Worm (Caenorhabditis elegans) whole organism, early embryonic: ENCODE data around the gene sup-12.

ENCODE experiments used
- F13C5.2 ChIP-seq: sonication (generic microtip); optimal IDR thresholded peaks from 2 replicates; lab custom pipeline; 2017; ENCODE audit warnings: mild to moderate bottlenecking, missing genetic modification characterization, inconsistent platforms, missing compliant biosample characterization
- ama-1 ChIP-seq: fragments of 150-350 bp; optimal IDR thresholded peaks from 2 replicates; lab custom pipeline; 2014
- flt-1 ChIP-seq: fragments of 200-800 bp; sonication (Bioruptor generic); IDR thresholded peaks from 2 replicates; pipeline ENCODE4 v1.3.6; 2022; ENCODE audit warnings: missing genetic modification characterization, missing compliant biosample characterization
- pes-1 ChIP-seq: fragments of 200-800 bp; sonication (Bioruptor generic); IDR thresholded peaks from 2 replicates; pipeline ENCODE4 v1.3.6; 2022; ENCODE audit warnings: missing genetic modification reagents, missing genetic modification characterization, missing compliant biosample characterization
- scrt-1 ChIP-seq: fragments of 200-800 bp; sonication (Bioruptor generic); IDR thresholded peaks from 2 replicates; pipeline ENCODE4 v1.3.6; 2022; ENCODE audit warnings: missing genetic modification characterization, missing compliant biosample characterization
- sea-1 ChIP-seq: fragments of 200-800 bp; sonication (Bioruptor generic); conservative IDR thresholded peaks from 2 replicates; pipeline ENCODE4 v1.3.6; 2022; ENCODE audit warnings: missing genetic modification characterization, missing compliant biosample characterization

ce11 chrX:3944073-3944472 lies 39.7 kb downstream of the sup-12 start:
- TF ChIP-seq ama-1 (lab: Kevin White, UChicago) (no peak), sea-1 (no peak), pes-1 (GFP tag; lab: Robert Waterston, UW) (no peak), flt-1 (GFP tag; lab: Robert Waterston, UW) (no peak), F13C5.2 (tag; lab: Kevin White, UChicago) (no peak), scrt-1 (no peak)
